Worm (Caenorhabditis elegans) whole organism, mixed stage, embryonic: ENCODE data around the gene T05C12.4.

Source experiments
- ceh-83 ChIP-seq: fragments of 200-800 bp; sonication (Bioruptor generic); optimal IDR thresholded peaks from 2 replicates; lab custom pipeline; 2018; ENCODE audit warnings: mild to moderate bottlenecking, missing genetic modification characterization, missing compliant biosample characterization
- lin-13 ChIP-seq: fragments of 150-350 bp; optimal IDR thresholded peaks from 2 replicates; lab custom pipeline; 2014; ENCODE audit warnings: missing biosample characterization, missing genetic modification characterization
- lsy-2 ChIP-seq: fragments of 150-350 bp; optimal IDR thresholded peaks from 2 replicates; lab custom pipeline; 2014; ENCODE audit warnings: missing biosample characterization, missing genetic modification characterization
- nhr-28 ChIP-seq: fragments of 150-350 bp; optimal IDR thresholded peaks from 2 replicates; lab custom pipeline; 2014; ENCODE audit warnings: missing biosample characterization, missing genetic modification characterization
- nhr-76 ChIP-seq: sonication (generic microtip); optimal IDR thresholded peaks from 2 replicates; lab custom pipeline; 2017; ENCODE audit warnings: missing biosample characterization, missing genetic modification characterization
- snpc-4 ChIP-seq: fragments of 150-350 bp; optimal IDR thresholded peaks from 2 replicates; lab custom pipeline; 2014; ENCODE audit warnings: missing biosample characterization, missing genetic modification characterization
- unc-62 ChIP-seq: fragments of 150-350 bp; optimal IDR thresholded peaks from 2 replicates; lab custom pipeline; 2014; ENCODE audit warnings: missing biosample characterization, missing genetic modification reagents, missing genetic modification characterization
- ztf-11 ChIP-seq: fragments of 150-350 bp; optimal IDR thresholded peaks from 2 replicates; lab custom pipeline; 2014; ENCODE audit warnings: missing biosample characterization, missing genetic modification characterization

ce11 chrII:8156845-8157373 lies 23.3 kb downstream of the T05C12.4 start, which contains the start of the genes tub-1 and tmem-138:
- TF ChIP-seq lin-13 (tag; lab: Kevin White, UChicago) = no peak
- TF ChIP-seq snpc-4 (tag; lab: Kevin White, UChicago) = no peak
- no peak for TF ChIP-seq nhr-76 (tag; lab: Kevin White, UChicago)
- no peak for TF ChIP-seq unc-62 (GFP tag; lab: Kevin White, UChicago)
- TF ChIP-seq ztf-11 (tag; lab: Kevin White, UChicago) = no peak
- no peak for TF ChIP-seq ceh-83
- no peak for TF ChIP-seq lsy-2 (tag; lab: Kevin White, UChicago)
- TF ChIP-seq nhr-28 (tag; lab: Kevin White, UChicago) = no peak
